Worm (Caenorhabditis elegans) whole organism, L1 larva: ENCODE data around the gene T04C12.33.

Experiments used
- C04F5.9 ChIP-seq: sonication (generic microtip); optimal IDR thresholded peaks from 2 replicates; lab custom pipeline; 2016; ENCODE audit warnings: missing genetic modification characterization, missing compliant biosample characterization
- C16A3.4 ChIP-seq: fragments of 150-350 bp; optimal IDR thresholded peaks from 2 replicates; lab custom pipeline; 2014; ENCODE audit warnings: missing biosample characterization, missing genetic modification characterization
- F16B12.6 ChIP-seq: fragments of 150-350 bp; optimal IDR thresholded peaks from 2 replicates; lab custom pipeline; 2014; ENCODE audit warnings: missing biosample characterization, missing genetic modification characterization
- alr-1 ChIP-seq: fragments of 200-800 bp; sonication (Bioruptor generic); optimal IDR thresholded peaks from 2 replicates; lab custom pipeline; 2018; ENCODE audit warnings: borderline replicate concordance, mild to moderate bottlenecking, missing genetic modification characterization, missing compliant biosample characterization
- blmp-1 ChIP-seq: fragments of 150-350 bp; optimal IDR thresholded peaks from 2 replicates; lab custom pipeline; 2014; ENCODE audit warnings: missing biosample characterization, missing genetic modification characterization
- ceh-63 ChIP-seq: fragments of 200-800 bp; sonication (Bioruptor generic); optimal IDR thresholded peaks from 2 replicates; lab custom pipeline; 2018; ENCODE audit warnings: mild to moderate bottlenecking, missing genetic modification characterization, missing compliant biosample characterization
- ceh-8 ChIP-seq: fragments of 200-800 bp; sonication (Bioruptor generic); optimal IDR thresholded peaks from 2 replicates; lab custom pipeline; 2018; ENCODE audit warnings: mild to moderate bottlenecking, missing genetic modification characterization, moderate library complexity, missing compliant biosample characterization
- ceh-82 ChIP-seq, 3 experiments: fragments of 150-350 bp in 1 of 3; sonication (generic microtip) in 2 of 3; optimal IDR thresholded peaks; 2 replicates each; lab custom pipeline; 2014 to 2017; ENCODE audit warnings: missing biosample characterization in 3 of 3, missing genetic modification characterization in 3 of 3
- ceh-90 ChIP-seq: sonication (generic microtip); optimal IDR thresholded peaks from 2 replicates; lab custom pipeline; 2016; ENCODE audit warnings: missing genetic modification characterization, missing compliant biosample characterization
- ces-1 ChIP-seq: fragments of 150-350 bp; optimal IDR thresholded peaks from 2 replicates; lab custom pipeline; 2014; ENCODE audit warnings: missing biosample characterization, missing genetic modification reagents, missing genetic modification characterization
- dpl-1 ChIP-seq, 3 experiments: fragments of 150-350 bp in 2 of 3; sonication (generic microtip) in 1 of 3; optimal IDR thresholded peaks; 2 replicates each; lab custom pipeline; 2014 to 2017; ENCODE audit warnings: missing biosample characterization in 3 of 3, missing genetic modification characterization in 3 of 3, missing genetic modification reagents in 3 of 3
- dsc-1 ChIP-seq: sonication (generic microtip); optimal IDR thresholded peaks from 2 replicates; lab custom pipeline; 2016; ENCODE audit warnings: mild to moderate bottlenecking, missing genetic modification characterization, missing compliant biosample characterization
- egl-13 ChIP-seq: sonication (generic microtip); optimal IDR thresholded peaks from 2 replicates; lab custom pipeline; 2016; ENCODE audit warnings: missing genotype, missing genetic modification reagents, missing genetic modification characterization, missing compliant biosample characterization
- elt-2 ChIP-seq: sonication (generic microtip); optimal IDR thresholded peaks from 2 replicates; lab custom pipeline; 2016; ENCODE audit warnings: missing genetic modification characterization, mild to moderate bottlenecking, inconsistent platforms, missing compliant biosample characterization, missing genetic modification reagents
- elt-3 ChIP-seq, 6 experiments: fragments of 150-350 bp in 1 of 6; sonication (generic microtip); optimal IDR thresholded peaks; 2 replicates each; lab custom pipeline; 2017 to 2018; ENCODE audit warnings: missing biosample characterization in 6 of 6, missing genetic modification characterization in 6 of 6, inconsistent platforms in 1 of 6
- ets-5 ChIP-seq: fragments of 200-800 bp; sonication (Bioruptor generic); IDR thresholded peaks from 2 replicates; pipeline ENCODE4 v1.3.6; 2022; ENCODE audit warnings: missing genetic modification characterization, missing compliant biosample characterization
- fkh-10 ChIP-seq: sonication (generic microtip); optimal IDR thresholded peaks from 2 replicates; lab custom pipeline; 2017; ENCODE audit warnings: missing biosample characterization, missing genetic modification reagents, missing genetic modification characterization
- fkh-4 ChIP-seq: sonication (generic microtip); optimal IDR thresholded peaks from 2 replicates; lab custom pipeline; 2016; ENCODE audit warnings: missing compliant biosample characterization, missing genetic modification characterization, borderline replicate concordance
- fkh-8 ChIP-seq: sonication (generic microtip); optimal IDR thresholded peaks from 2 replicates; lab custom pipeline; 2016; ENCODE audit warnings: mild to moderate bottlenecking, missing genetic modification characterization, missing compliant biosample characterization
- fos-1 ChIP-seq: fragments of 150-350 bp; optimal IDR thresholded peaks from 2 replicates; lab custom pipeline; 2014; ENCODE audit warnings: missing biosample characterization, missing genetic modification characterization
- grh-1 ChIP-seq: fragments of 200-800 bp; sonication (Bioruptor generic); IDR thresholded peaks from 2 replicates; pipeline ENCODE4 v1.3.6; 2022; ENCODE audit warnings: missing genetic modification reagents, missing genetic modification characterization, missing compliant biosample characterization
- hlh-17 ChIP-seq: fragments of 200-800 bp; sonication (Bioruptor generic); optimal IDR thresholded peaks from 2 replicates; lab custom pipeline; 2018; ENCODE audit warnings: missing genetic modification characterization, mild to moderate bottlenecking, missing compliant biosample characterization, moderate library complexity, borderline replicate concordance
- hlh-4 ChIP-seq: sonication (generic microtip); optimal IDR thresholded peaks from 2 replicates; lab custom pipeline; 2016; ENCODE audit warnings: mild to moderate bottlenecking, missing genetic modification characterization, missing compliant biosample characterization
- hpl-2 ChIP-seq: fragments of 150-350 bp; optimal IDR thresholded peaks from 2 replicates; lab custom pipeline; 2014; ENCODE audit warnings: missing biosample characterization, missing genetic modification reagents, missing genetic modification characterization
- jun-1 ChIP-seq: fragments of 150-350 bp; optimal IDR thresholded peaks from 2 replicates; lab custom pipeline; 2014; ENCODE audit warnings: missing biosample characterization, missing genetic modification reagents, missing genetic modification characterization
- lin-13 ChIP-seq: fragments of 150-350 bp; optimal IDR thresholded peaks from 2 replicates; lab custom pipeline; 2014; ENCODE audit warnings: missing biosample characterization, missing genetic modification reagents, missing genetic modification characterization
- lin-14 ChIP-seq: fragments of 200-800 bp; sonication (Bioruptor generic); optimal IDR thresholded peaks from 2 replicates; lab custom pipeline; 2018; ENCODE audit warnings: mild to moderate bottlenecking, missing genetic modification characterization, moderate library complexity, missing compliant biosample characterization
- lin-15B ChIP-seq: fragments of 150-350 bp; sonication (generic microtip); optimal IDR thresholded peaks from 3 replicates; lab custom pipeline; 2014; ENCODE audit warnings: missing biosample characterization, missing genetic modification characterization
- lin-39 ChIP-seq: fragments of 150-350 bp; optimal IDR thresholded peaks from 2 replicates; lab custom pipeline; 2014; ENCODE audit warnings: missing biosample characterization, missing genetic modification reagents, missing genetic modification characterization
- lir-3 ChIP-seq: sonication (generic microtip); optimal IDR thresholded peaks from 2 replicates; lab custom pipeline; 2016; ENCODE audit warnings: mild to moderate bottlenecking, missing genetic modification characterization, moderate library complexity, missing compliant biosample characterization; ENCODE audit not compliant: poor library complexity
- lsy-2 ChIP-seq, 2 experiments: fragments of 150-350 bp; optimal IDR thresholded peaks; 2 replicates each; lab custom pipeline; 2014; ENCODE audit warnings: missing biosample characterization in 2 of 2, missing genetic modification characterization in 2 of 2
- mdl-1 ChIP-seq, 2 experiments: fragments of 150-350 bp; optimal IDR thresholded peaks; 2 replicates each; lab custom pipeline; 2014 to 2017; ENCODE audit warnings: missing biosample characterization in 2 of 2, missing genetic modification characterization in 2 of 2, inconsistent platforms in 1 of 2
- mep-1 ChIP-seq: fragments of 150-350 bp; optimal IDR thresholded peaks from 2 replicates; lab custom pipeline; 2014; ENCODE audit warnings: missing biosample characterization, missing genetic modification characterization
- nhr-11 ChIP-seq: fragments of 150-350 bp; optimal IDR thresholded peaks from 2 replicates; lab custom pipeline; 2014; ENCODE audit warnings: missing biosample characterization, missing genetic modification characterization
- nhr-12 ChIP-seq: sonication (generic microtip); optimal IDR thresholded peaks from 2 replicates; lab custom pipeline; 2017; ENCODE audit warnings: missing biosample characterization, missing genetic modification characterization
- nhr-20 ChIP-seq: sonication (generic microtip); optimal IDR thresholded peaks from 2 replicates; lab custom pipeline; 2016; ENCODE audit warnings: mild to moderate bottlenecking, missing genetic modification characterization, missing compliant biosample characterization
- nhr-28 ChIP-seq: fragments of 150-350 bp; optimal IDR thresholded peaks from 2 replicates; lab custom pipeline; 2014; ENCODE audit warnings: missing biosample characterization, missing genetic modification characterization
- nhr-71 ChIP-seq: sonication (generic microtip); optimal IDR thresholded peaks from 2 replicates; lab custom pipeline; 2016; ENCODE audit warnings: mild to moderate bottlenecking, missing genetic modification characterization, moderate library complexity, missing compliant biosample characterization
- nhr-76 ChIP-seq: sonication (generic microtip); optimal IDR thresholded peaks from 2 replicates; lab custom pipeline; 2017; ENCODE audit warnings: missing biosample characterization, missing genetic modification characterization
- nhr-85 ChIP-seq: sonication (generic microtip); peaks from one replicate; lab custom pipeline; 2016; ENCODE audit warnings: missing genetic modification characterization, inconsistent platforms, missing compliant biosample characterization
- nhr-90 ChIP-seq: sonication (generic microtip); optimal IDR thresholded peaks from 2 replicates; lab custom pipeline; 2016; ENCODE audit warnings: mild to moderate bottlenecking, missing genetic modification characterization, missing compliant biosample characterization; ENCODE audit not compliant: poor library complexity
- pag-3 ChIP-seq: sonication (generic microtip); optimal IDR thresholded peaks from 2 replicates; lab custom pipeline; 2017; ENCODE audit warnings: missing genetic modification characterization, mild to moderate bottlenecking, missing compliant biosample characterization, antibody characterized with exemption, borderline replicate concordance; ENCODE audit not compliant: insufficient read depth
- pqm-1 ChIP-seq: sonication (generic microtip); optimal IDR thresholded peaks from 3 replicates; lab custom pipeline; 2017; ENCODE audit warnings: missing biosample characterization, missing genetic modification characterization
- skn-1 ChIP-seq: fragments of 150-350 bp; optimal IDR thresholded peaks from 2 replicates; lab custom pipeline; 2014; ENCODE audit warnings: missing biosample characterization, missing genetic modification characterization
- snu-23 ChIP-seq: sonication (generic microtip); optimal IDR thresholded peaks from 2 replicates; lab custom pipeline; 2016; ENCODE audit warnings: missing genetic modification characterization, missing compliant biosample characterization
- sox-4 ChIP-seq: sonication (generic microtip); optimal IDR thresholded peaks from 2 replicates; lab custom pipeline; 2016; ENCODE audit warnings: missing genetic modification characterization, missing compliant biosample characterization
- tbx-2 ChIP-seq: sonication (generic microtip); optimal IDR thresholded peaks from 2 replicates; lab custom pipeline; 2016; ENCODE audit warnings: missing genetic modification characterization, missing compliant biosample characterization
- unc-30 ChIP-seq: sonication (generic microtip); optimal IDR thresholded peaks from 2 replicates; lab custom pipeline; 2017; ENCODE audit warnings: missing biosample characterization, missing genetic modification characterization
- unc-62 ChIP-seq: fragments of 150-350 bp; optimal IDR thresholded peaks from 2 replicates; lab custom pipeline; 2014; ENCODE audit warnings: missing biosample characterization, missing genetic modification reagents, missing genetic modification characterization
- unc-86 ChIP-seq: sonication (generic microtip); optimal IDR thresholded peaks from 2 replicates; lab custom pipeline; 2016; ENCODE audit warnings: missing genetic modification characterization, missing compliant biosample characterization
- vab-15 ChIP-seq: sonication (generic microtip); optimal IDR thresholded peaks from 2 replicates; lab custom pipeline; 2017; ENCODE audit warnings: missing genotype, mild to moderate bottlenecking, missing genetic modification characterization, missing compliant biosample characterization
- zag-1 ChIP-seq: fragments of 150-350 bp; optimal IDR thresholded peaks from 2 replicates; lab custom pipeline; 2014; ENCODE audit warnings: missing biosample characterization, missing genetic modification characterization
- zip-4 ChIP-seq: fragments of 200-800 bp; sonication (Bioruptor generic); optimal IDR thresholded peaks from 2 replicates; lab custom pipeline; 2018; ENCODE audit warnings: mild to moderate bottlenecking, missing genetic modification characterization, moderate library complexity, missing compliant biosample characterization

T04C12.33 gene

ce11 chrV:11082475-11082874, 30.5 kb downstream of the T04C12.33 start (continued):
- TF ChIP-seq dpl-1 (GFP tag; optimal IDR thresholded peaks at IDR 0.05; lab: Kevin White, UChicago) (no peak), lin-39 (tag; lab: Kevin White, UChicago) (peak; percentile 23), snu-23 (GFP tag; lab: Kevin White, UChicago) (peak; percentile 76), lin-14 (GFP tag; lab: Kevin White, UChicago) (peak; percentile 88), unc-30 (tag; lab: Kevin White, UChicago) (no peak), tbx-2 (tag; lab: Kevin White, UChicago) (peak; percentile 58), zag-1 (tag; lab: Kevin White, UChicago) (no peak), ets-5 (GFP tag; lab: Robert Waterston, UW) (no peak), lin-15B (no peak), nhr-12 (tag; lab: Kevin White, UChicago) (no peak), fkh-10 (GFP tag; lab: Kevin White, UChicago) (no peak), skn-1 (tag; lab: Kevin White, UChicago) (no peak), blmp-1 (tag; lab: Kevin White, UChicago) (no peak), mdl-1 (tag; optimal IDR thresholded peaks at IDR 0.05; lab: Kevin White, UChicago) (peak in 1 of 2 experiments; percentile 22), mep-1 (peak; percentile 49), dsc-1 (tag; lab: Kevin White, UChicago) (peak; percentile 67), nhr-85 (no peak), fos-1 (tag; lab: Kevin White, UChicago) (peak; percentile 12), fkh-8 (tag; lab: Kevin White, UChicago) (no peak), hlh-4 (no peak), lir-3 (peak; percentile 21), pag-3 (tag; lab: Kevin White, UChicago) (peak; percentile 40), C16A3.4 (tag; lab: Kevin White, UChicago) (no peak), sox-4 (tag; lab: Kevin White, UChicago) (no peak), nhr-11 (tag; lab: Kevin White, UChicago) (peak; percentile 81), lsy-2 (tag; optimal IDR thresholded peaks at IDR 0.05; lab: Kevin White, UChicago) (peak; percentile 32 to 44), ceh-82 (tag; optimal IDR thresholded peaks at IDR 0.05; lab: Kevin White, UChicago) (peak; percentile 1 to 55 (median 34)), pqm-1 (tag; lab: Kevin White, UChicago) (no peak), nhr-20 (tag; lab: Kevin White, UChicago) (peak; percentile 80), F16B12.6 (no peak), lin-13 (GFP tag; lab: Kevin White, UChicago) (peak; percentile 14), vab-15 (no peak), nhr-28 (tag; lab: Kevin White, UChicago) (no peak), nhr-76 (tag; lab: Kevin White, UChicago) (no peak), unc-62 (GFP tag; lab: Kevin White, UChicago) (no peak), egl-13 (tag; lab: Kevin White, UChicago) (no peak), hpl-2 (GFP tag; lab: Kevin White, UChicago) (no peak), nhr-90 (peak; percentile 24), ceh-90 (no peak), grh-1 (GFP tag; lab: Robert Waterston, UW) (no peak), elt-3 (tag; optimal IDR thresholded peaks at IDR 0.05; lab: Kevin White, UChicago) (no peak), ceh-8 (GFP tag; lab: Kevin White, UChicago) (no peak), C04F5.9 (tag; lab: Kevin White, UChicago) (no peak), ces-1 (GFP tag; lab: Kevin White, UChicago) (no peak), zip-4 (GFP tag; lab: Kevin White, UChicago) (no peak), jun-1 (tag; lab: Kevin White, UChicago) (no peak), fkh-4 (tag; lab: Kevin White, UChicago) (no peak), alr-1 (tag; lab: Kevin White, UChicago) (no peak), elt-2 (no peak), hlh-17 (GFP tag; lab: Kevin White, UChicago) (no peak), unc-86 (tag; lab: Kevin White, UChicago) (no peak), ceh-63 (GFP tag; lab: Kevin White, UChicago) (no peak), nhr-71 (peak; percentile 93)
